Fruit fly (Drosophila melanogaster): ENCODE measurements around the gene kmg.

kmg gene

DNA sequence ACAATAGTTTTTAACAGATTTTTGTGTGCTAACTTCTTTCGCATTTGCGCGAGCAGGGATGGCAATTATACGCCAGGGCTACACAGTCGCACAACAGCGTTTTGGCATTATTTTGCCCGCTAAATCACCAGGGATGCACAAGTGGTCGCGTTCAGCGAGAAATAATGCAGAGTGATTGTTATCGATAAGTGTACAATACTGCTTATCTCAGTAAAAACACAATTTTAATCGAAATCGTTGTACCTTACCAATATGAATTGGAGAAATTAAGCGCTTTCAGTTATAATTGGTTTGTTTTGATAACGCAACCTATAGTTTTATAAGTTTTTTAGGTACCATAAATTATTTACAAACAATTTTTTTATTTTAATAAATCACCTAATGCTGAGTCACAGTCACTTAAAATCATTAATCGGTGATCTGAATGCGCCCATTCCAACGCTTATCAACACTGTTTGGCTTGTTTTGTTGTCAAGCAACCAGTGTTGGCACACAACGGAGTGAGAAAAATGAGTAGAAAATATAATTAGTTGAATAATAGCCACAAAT lies 16.4 kb downstream of the kmg start, which contains the start of the genes Sfmbt and CG5439 (continued):
- peak; percentile 59 to 80 for TF ChIP-seq tll (GFP tag; optimal IDR thresholded peaks at IDR 0.05)
- TF ChIP-seq lola (GFP tag; optimal IDR thresholded peaks at IDR 0.05), result peak in 1 of 3 experiments; percentile 70
- TF ChIP-seq CG9876 (GFP tag; optimal IDR thresholded peaks at IDR 0.05), result peak; percentile 69
- TF ChIP-seq CG10366 (GFP tag; IDR thresholded peaks at IDR 0.05), result peak; percentile 39; the same call in 1 of the 2 replicates
- peak; percentile 44 for TF ChIP-seq Bgb (GFP tag; IDR thresholded peaks at IDR 0.05; ENCODE audit: partially characterized antibody)
- peak; percentile 53; the same call in 1 of the 2 replicates for TF ChIP-seq Scr (GFP tag; IDR thresholded peaks at IDR 0.05; ENCODE audit: partially characterized antibody)
- TF ChIP-seq pnt (GFP tag; optimal IDR thresholded peaks at IDR 0.05), result peak; percentile 82
- no peak for TF ChIP-seq CG12071 (GFP tag; optimal IDR thresholded peaks at IDR 0.05)
- peak; percentile 77 for TF ChIP-seq Rfx (GFP tag; IDR thresholded peaks at IDR 0.05)
- no peak for TF ChIP-seq CG17385 (GFP tag; optimal IDR thresholded peaks at IDR 0.05)
- no peak for TF ChIP-seq MTF-1 (GFP tag; optimal IDR thresholded peaks at IDR 0.05; ENCODE audit: borderline replicate concordance)
- TF ChIP-seq TFAM (GFP tag; optimal IDR thresholded peaks at IDR 0.05), result no peak
- peak; percentile 74 for TF ChIP-seq CG34376 (GFP tag; optimal IDR thresholded peaks at IDR 0.05)
- TF ChIP-seq pzg (GFP tag; optimal IDR thresholded peaks at IDR 0.05), result peak; percentile 89
- TF ChIP-seq sqz (GFP tag; optimal IDR thresholded peaks at IDR 0.05), result no peak
- TF ChIP-seq CG14014 (GFP tag; IDR thresholded peaks at IDR 0.05), result peak; percentile 68; the same call in 1 of the 2 replicates
- peak; percentile 71 for TF ChIP-seq al (GFP tag; IDR thresholded peaks at IDR 0.05)
- TF ChIP-seq nmo (GFP tag; optimal IDR thresholded peaks at IDR 0.05), result peak; percentile 91
- TF ChIP-seq Dbx (GFP tag; IDR thresholded peaks at IDR 0.05), result peak; percentile 87
- peak; percentile 88 for TF ChIP-seq slbo (GFP tag; IDR thresholded peaks at IDR 0.05)
- no peak for TF ChIP-seq Doc3 (GFP tag; IDR thresholded peaks at IDR 0.05; ENCODE audit: partially characterized antibody)
- peak; percentile 59 for TF ChIP-seq fd3F (GFP tag; optimal IDR thresholded peaks at IDR 0.05)
- peak; percentile 89 for TF ChIP-seq Hr3 (GFP tag; optimal IDR thresholded peaks at IDR 0.05)
- peak; percentile 53; the same call in 2 of the 3 replicates for TF ChIP-seq CG16813 (GFP tag; IDR thresholded peaks at IDR 0.05; ENCODE audit: partially characterized antibody)
- TF ChIP-seq Dek (tag; optimal IDR thresholded peaks at IDR 0.05), result peak; percentile 74
- TF ChIP-seq CG2202 (tag; optimal IDR thresholded peaks at IDR 0.05), result peak; percentile 23
- TF ChIP-seq CG11398 (GFP tag; optimal IDR thresholded peaks at IDR 0.05), result peak; percentile 39
- peak; percentile 88 for TF ChIP-seq CG13775 (GFP tag; optimal IDR thresholded peaks at IDR 0.05)
- TF ChIP-seq CG8388 (GFP tag; optimal IDR thresholded peaks at IDR 0.05), result peak; percentile 65
- TF ChIP-seq ind (GFP tag; optimal IDR thresholded peaks at IDR 0.05), result peak; percentile 89
- TF ChIP-seq E2f2 (GFP tag; IDR thresholded peaks at IDR 0.05), result peak; percentile 51
- peak; percentile 75 for TF ChIP-seq lmd (GFP tag; IDR thresholded peaks at IDR 0.05)
- no peak for TF ChIP-seq gce (GFP tag; IDR thresholded peaks at IDR 0.05)
- no peak for TF ChIP-seq D (optimal IDR thresholded peaks at IDR 0.05)
- peak; percentile 49 for TF ChIP-seq D (GFP tag; optimal IDR thresholded peaks at IDR 0.05)
- TF ChIP-seq Ets97D (GFP tag; optimal IDR thresholded peaks at IDR 0.05), result peak; percentile 81
- TF ChIP-seq Mrtf (GFP tag; IDR thresholded peaks at IDR 0.05), result peak; percentile 70
- TF ChIP-seq Fer3 (tag; optimal IDR thresholded peaks at IDR 0.05), result no peak
- TF ChIP-seq dmrt11E (tag; optimal IDR thresholded peaks at IDR 0.05), result peak; percentile 65
- peak; percentile 16 for TF ChIP-seq CG6854 (GFP tag; optimal IDR thresholded peaks at IDR 0.05)
- TF ChIP-seq chm (GFP tag; IDR thresholded peaks at IDR 0.05), result 0 out of 2 replicates have a peak, but pooled peaks have one; percentile 50
- peak; percentile 76 for TF ChIP-seq CG9215 (GFP tag; IDR thresholded peaks at IDR 0.05)
- no peak for TF ChIP-seq CrebB (tag; optimal IDR thresholded peaks at IDR 0.05)
- no peak for TF ChIP-seq prd (optimal IDR thresholded peaks at IDR 0.05)
- TF ChIP-seq prd (GFP tag; IDR thresholded peaks at IDR 0.05), result peak; percentile 80
- no peak for TF ChIP-seq bigmax (GFP tag; optimal IDR thresholded peaks at IDR 0.05)
- TF ChIP-seq CG6683 (GFP tag; optimal IDR thresholded peaks at IDR 0.05), result peak; percentile 2
- TF ChIP-seq CG1602 (GFP tag; optimal IDR thresholded peaks at IDR 0.05), result peak; percentile 83
- peak; percentile 73 for TF ChIP-seq CG15696 (tag; optimal IDR thresholded peaks at IDR 0.05)

All from whole organism, embryonic.